Worm (Caenorhabditis elegans) whole organism, L4/young adult: ENCODE data around the gene H35N09.1.

Experiments
- W03F9.2 ChIP-seq: fragments of 150-350 bp; optimal IDR thresholded peaks from 2 replicates; lab custom pipeline; 2014; ENCODE audit warnings: missing biosample characterization, missing genetic modification characterization
- dao-5 ChIP-seq: sonication (generic microtip); optimal IDR thresholded peaks from 2 replicates; lab custom pipeline; 2016; ENCODE audit warnings: missing genotype, missing genetic modification characterization, moderate library complexity, missing compliant biosample characterization

ce11 chrX:8608756-8609155 is 3.6 kb downstream of the H35N09.1 start:
- TF ChIP-seq dao-5 (tag; lab: Kevin White, UChicago), result peak; percentile 12
- TF ChIP-seq W03F9.2, result no peak
